Fruit fly (Drosophila melanogaster): Measurements from ENCODE around the gene hng3.

Gene hng3

DNA sequence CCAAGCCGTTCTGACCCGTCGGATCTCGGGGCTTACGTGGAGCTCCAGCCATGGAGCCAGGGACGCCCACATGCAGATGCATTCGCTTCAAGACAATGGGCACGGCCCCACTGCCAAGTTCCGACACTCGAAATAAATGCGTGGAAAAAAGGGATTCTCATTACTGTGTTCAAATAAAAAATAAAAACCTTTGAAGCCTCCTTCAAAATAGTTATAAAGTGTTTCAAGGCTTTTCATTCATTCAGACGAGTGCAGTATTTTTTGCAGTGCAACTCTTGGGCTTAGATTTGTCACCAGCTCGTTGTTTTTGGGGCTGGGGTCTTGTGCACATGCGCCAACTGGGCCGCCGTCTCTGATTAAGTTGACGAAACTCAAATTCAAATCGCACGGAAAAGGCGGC, 9.0 kb upstream of the hng3 start (continued):
- TF ChIP-seq CG3847 (GFP tag; IDR thresholded peaks at IDR 0.05) = no peak
- peak; percentile 74 for TF ChIP-seq sens (GFP tag)
- TF ChIP-seq Awh (GFP tag; IDR thresholded peaks at IDR 0.05) = peak; percentile 64; the same call in 1 of the 2 replicates
- TF ChIP-seq CG17361 (GFP tag; IDR thresholded peaks at IDR 0.05) = 0 out of 3 replicates have a peak, but pooled peaks have one; percentile 27
- peak; percentile 50; the same call in 1 of the 2 replicates for TF ChIP-seq Xrp1 (GFP tag; IDR thresholded peaks at IDR 0.05)
- TF ChIP-seq dmrt11E (tag; optimal IDR thresholded peaks at IDR 0.05) = peak; percentile 2
- TF ChIP-seq Chrac-16 (GFP tag; optimal IDR thresholded peaks at IDR 0.05) = peak; percentile 12
- 0 out of 2 replicates have a peak, but pooled peaks have one; percentile 26 for TF ChIP-seq Nf-YA (GFP tag; IDR thresholded peaks at IDR 0.05)
- peak; percentile 32 for TF ChIP-seq bab2 (GFP tag; optimal IDR thresholded peaks at IDR 0.05)
- TF ChIP-seq Dref (GFP tag; IDR thresholded peaks at IDR 0.05) = no peak
- peak; percentile 59 for TF ChIP-seq peb (GFP tag; IDR thresholded peaks at IDR 0.05)
- TF ChIP-seq Hr51 (GFP tag; optimal IDR thresholded peaks at IDR 0.05) = peak in 1 of 2 experiments; percentile 39
- no peak for TF ChIP-seq aop (GFP tag; IDR thresholded peaks at IDR 0.05)
- peak; percentile 49 for TF ChIP-seq Oli (tag; optimal IDR thresholded peaks at IDR 0.05)
- TF ChIP-seq CG6272 (GFP tag; IDR thresholded peaks at IDR 0.05) = no peak
- TF ChIP-seq oc (tag; optimal IDR thresholded peaks at IDR 0.05) = peak; percentile 27
- TF ChIP-seq CHES-1-like (GFP tag; optimal IDR thresholded peaks at IDR 0.05) = no peak
- TF ChIP-seq BEAF-32 (GFP tag; optimal IDR thresholded peaks at IDR 0.05) = no peak
- TF ChIP-seq Atf6 (GFP tag; IDR thresholded peaks at IDR 0.05) = 0 out of 2 replicates have a peak, but pooled peaks have one; percentile 43
- no peak for TF ChIP-seq CG16813 (GFP tag; IDR thresholded peaks at IDR 0.05; ENCODE audit: partially characterized antibody)
- TF ChIP-seq Dad (GFP tag; optimal IDR thresholded peaks at IDR 0.05) = peak; percentile 8
- no peak for TF ChIP-seq Sry-δ (GFP tag; optimal IDR thresholded peaks at IDR 0.05)
- TF ChIP-seq CG3726 (GFP tag; IDR thresholded peaks at IDR 0.05) = peak; percentile 37; the same call in 1 of the 3 replicates
- 0 out of 2 replicates have a peak, but pooled peaks have one; percentile 46 for TF ChIP-seq CG32772 (GFP tag; IDR thresholded peaks at IDR 0.05)
- TF ChIP-seq kay (GFP tag; optimal IDR thresholded peaks at IDR 0.05) = no peak
- peak; percentile 62 for TF ChIP-seq dmrt99B (tag; optimal IDR thresholded peaks at IDR 0.05)
- TF ChIP-seq CG10209 (GFP tag; optimal IDR thresholded peaks at IDR 0.05) = peak; percentile 6
- no peak for TF ChIP-seq CG4854 (GFP tag; optimal IDR thresholded peaks at IDR 0.05)
- no peak for TF ChIP-seq CG17912 (GFP tag; optimal IDR thresholded peaks at IDR 0.05)
- no peak for TF ChIP-seq CG18764 (GFP tag; optimal IDR thresholded peaks at IDR 0.05)
- peak; percentile 25 for TF ChIP-seq Sox100B (GFP tag; optimal IDR thresholded peaks at IDR 0.05)
- TF ChIP-seq Aef1 (GFP tag; IDR thresholded peaks at IDR 0.05) = peak; percentile 24; the same call in 1 of the 3 replicates
- TF ChIP-seq Taf1 (GFP tag; IDR thresholded peaks at IDR 0.05) = no peak
- peak; percentile 53 for TF ChIP-seq gem (tag; optimal IDR thresholded peaks at IDR 0.05)
- TF ChIP-seq Ptx1 (GFP tag; IDR thresholded peaks at IDR 0.05) = peak; percentile 57
- TF ChIP-seq CG12299 (tag; optimal IDR thresholded peaks at IDR 0.05) = no peak
- peak; percentile 29 for TF ChIP-seq nmo (GFP tag; optimal IDR thresholded peaks at IDR 0.05)
- TF ChIP-seq hkb (optimal IDR thresholded peaks at IDR 0.05) = no peak
- TF ChIP-seq hkb (GFP tag; IDR thresholded peaks at IDR 0.05) = peak; percentile 70
- 0 out of 2 replicates have a peak, but pooled peaks have one; percentile 24 for TF ChIP-seq E2f1 (GFP tag; IDR thresholded peaks at IDR 0.05)
- peak; percentile 38 for TF ChIP-seq jumu (GFP tag; optimal IDR thresholded peaks at IDR 0.05)
- TF ChIP-seq CG30403 (GFP tag; optimal IDR thresholded peaks at IDR 0.05) = peak; percentile 17
- TF ChIP-seq mam (GFP tag; optimal IDR thresholded peaks at IDR 0.05) = peak; percentile 6
- peak; percentile 36 for TF ChIP-seq CG12391 (tag; optimal IDR thresholded peaks at IDR 0.05)
- TF ChIP-seq CG32767 (GFP tag; IDR thresholded peaks at IDR 0.05) = no peak
- TF ChIP-seq CG10274 (GFP tag; optimal IDR thresholded peaks at IDR 0.05) = no peak
- TF ChIP-seq esg (GFP tag; conservative IDR thresholded peaks at IDR 0.05) = peak; percentile 47
- TF ChIP-seq lmd (GFP tag; IDR thresholded peaks at IDR 0.05) = peak; percentile 39; the same call in 1 of the 2 replicates
- peak; percentile 19 for TF ChIP-seq CG16863 (GFP tag; optimal IDR thresholded peaks at IDR 0.05)
- no peak for TF ChIP-seq NC2α (GFP tag; optimal IDR thresholded peaks at IDR 0.05)
- no peak for TF ChIP-seq prd (optimal IDR thresholded peaks at IDR 0.05)
- peak; percentile 49; the same call in 1 of the 3 replicates for TF ChIP-seq prd (GFP tag; IDR thresholded peaks at IDR 0.05)

All from whole organism, embryonic.